Fruit fly (Drosophila melanogaster) whole organism, prepupa: Measurements from ENCODE around the gene CG13247.

Experiments
- Blimp-1 ChIP-seq: fragments of 200-800 bp; sonication (Bioruptor generic); optimal IDR thresholded peaks from 3 replicates; lab custom pipeline; 2017; ENCODE audit warnings: missing biosample characterization, missing genetic modification characterization, mild to moderate bottlenecking, moderate library complexity, missing genetic modification reagents
- CG10631 ChIP-seq: fragments of 200-800 bp; sonication (Bioruptor generic); optimal IDR thresholded peaks from 2 replicates; lab custom pipeline; 2016; ENCODE audit warnings: missing biosample characterization, missing genetic modification characterization
- CG10669 ChIP-seq: fragments of 200-800 bp; sonication (Bioruptor generic); optimal IDR thresholded peaks from 3 replicates; lab custom pipeline; 2018; ENCODE audit warnings: missing biosample characterization, mild to moderate bottlenecking, missing genetic modification characterization, moderate library complexity
- CG11294 ChIP-seq: fragments of 200-800 bp; sonication (Bioruptor generic); IDR thresholded peaks from 2 replicates; pipeline ENCODE4 v1.3.6; 2022; ENCODE audit warnings: missing biosample characterization, missing genetic modification characterization
- CG11902 ChIP-seq: fragments of 200-800 bp; sonication (Bioruptor generic); optimal IDR thresholded peaks from 3 replicates; lab custom pipeline; 2016; ENCODE audit warnings: missing biosample characterization, missing genetic modification characterization
- CG15336 ChIP-seq: fragments of 200-800 bp; sonication (Bioruptor generic); IDR thresholded peaks from 2 replicates; pipeline ENCODE4 v1.3.6; 2022; ENCODE audit warnings: missing biosample characterization, missing genetic modification characterization
- CG16779 ChIP-seq: fragments of 200-800 bp; sonication (Bioruptor generic); optimal IDR thresholded peaks from 3 replicates; lab custom pipeline; 2017; ENCODE audit warnings: missing biosample characterization, mild to moderate bottlenecking, missing genetic modification characterization
- CG3032 ChIP-seq: fragments of 200-800 bp; optimal IDR thresholded peaks from 2 replicates; lab custom pipeline; 2019; ENCODE audit warnings: missing biosample characterization, mild to moderate bottlenecking, missing genetic modification characterization, moderate library complexity
- CG31627 ChIP-seq: fragments of 200-800 bp; sonication (Bioruptor generic); optimal IDR thresholded peaks from 3 replicates; lab custom pipeline; 2016; ENCODE audit warnings: missing biosample characterization, missing genetic modification characterization
- CG32006 ChIP-seq: fragments of 200-800 bp; sonication (Bioruptor generic); optimal IDR thresholded peaks from 3 replicates; lab custom pipeline; 2017; ENCODE audit warnings: missing biosample characterization, mild to moderate bottlenecking, missing genetic modification characterization
- CG34406 ChIP-seq: fragments of 200-800 bp; sonication (Bioruptor generic); optimal IDR thresholded peaks from 3 replicates; lab custom pipeline; 2016; ENCODE audit warnings: missing biosample characterization, missing genetic modification characterization
- CG3919 ChIP-seq: fragments of 200-800 bp; sonication (Bioruptor generic); optimal IDR thresholded peaks from 3 replicates; lab custom pipeline; 2016; ENCODE audit warnings: missing biosample characterization, missing genetic modification characterization
- CG4318 ChIP-seq: fragments of 200-800 bp; sonication (Bioruptor generic); optimal IDR thresholded peaks from 3 replicates; lab custom pipeline; 2017; ENCODE audit warnings: missing biosample characterization, mild to moderate bottlenecking, missing genetic modification characterization
- CG6163 ChIP-seq: fragments of 200-800 bp; sonication (Bioruptor generic); IDR thresholded peaks from 3 replicates; pipeline ENCODE4 v1.3.6; 2022; ENCODE audit warnings: missing biosample characterization, missing genetic modification characterization
- CG6276 ChIP-seq: fragments of 200-800 bp; sonication (Bioruptor generic); optimal IDR thresholded peaks from 2 replicates; lab custom pipeline; 2017; ENCODE audit warnings: missing biosample characterization, mild to moderate bottlenecking, missing genetic modification characterization
- CG6808 ChIP-seq: fragments of 200-800 bp; sonication (Bioruptor generic); optimal IDR thresholded peaks from 3 replicates; lab custom pipeline; 2017; ENCODE audit warnings: missing biosample characterization, missing genetic modification characterization, mild to moderate bottlenecking, moderate library complexity, missing genetic modification reagents
- CG6854 ChIP-seq: fragments of 200-800 bp; sonication (Bioruptor generic); optimal IDR thresholded peaks from 2 replicates; lab custom pipeline; 2017; ENCODE audit warnings: missing biosample characterization, mild to moderate bottlenecking, missing genetic modification characterization
- CG7368 ChIP-seq: fragments of 200-800 bp; sonication (Bioruptor generic); optimal IDR thresholded peaks from 3 replicates; lab custom pipeline; 2016; ENCODE audit warnings: missing biosample characterization, missing genetic modification characterization
- CG8119 ChIP-seq: fragments of 200-800 bp; sonication (Bioruptor generic); IDR thresholded peaks from 3 replicates; pipeline ENCODE4 v1.3.6; 2022; ENCODE audit warnings: missing biosample characterization, missing genetic modification characterization
- CG8319 ChIP-seq: fragments of 200-800 bp; sonication (Bioruptor generic); optimal IDR thresholded peaks from 3 replicates; lab custom pipeline; 2016; ENCODE audit warnings: missing biosample characterization, missing genetic modification characterization
- CG8632 ChIP-seq: fragments of 200-800 bp; sonication (Bioruptor generic); optimal IDR thresholded peaks from 3 replicates; lab custom pipeline; 2016; ENCODE audit warnings: missing biosample characterization, missing genetic modification characterization
- Eip75B ChIP-seq: fragments of 200-800 bp; sonication (Bioruptor generic); optimal IDR thresholded peaks from 3 replicates; lab custom pipeline; 2016; ENCODE audit warnings: missing biosample characterization, missing genetic modification characterization
- Eip78C ChIP-seq: fragments of 200-800 bp; sonication (Bioruptor generic); peaks from one replicate; lab custom pipeline; 2016; ENCODE audit warnings: missing biosample characterization, missing genetic modification characterization
- Ets21C ChIP-seq: fragments of 200-800 bp; sonication (Bioruptor generic); optimal IDR thresholded peaks from 3 replicates; lab custom pipeline; 2016; ENCODE audit warnings: missing biosample characterization, missing genetic modification characterization
- Ets96B ChIP-seq: fragments of 200-800 bp; optimal IDR thresholded peaks from 2 replicates; lab custom pipeline; 2019; ENCODE audit warnings: missing biosample characterization, mild to moderate bottlenecking, missing genetic modification characterization, moderate library complexity
- Gug ChIP-seq: fragments of 200-800 bp; sonication (Bioruptor generic); IDR thresholded peaks from 2 replicates; pipeline ENCODE4 v1.3.6; 2022; ENCODE audit warnings: missing biosample characterization, missing genetic modification characterization
- Hr38 ChIP-seq: sonication (Bioruptor generic); optimal IDR thresholded peaks from 2 replicates; lab custom pipeline; 2016; ENCODE audit warnings: missing biosample characterization, missing genetic modification characterization
- Hr39 ChIP-seq: fragments of 200-800 bp; sonication (Bioruptor generic); optimal IDR thresholded peaks from 2 replicates; lab custom pipeline; 2016; ENCODE audit warnings: missing biosample characterization, missing genetic modification characterization
- Smox ChIP-seq: fragments of 200-800 bp; sonication (Bioruptor generic); optimal IDR thresholded peaks from 3 replicates; lab custom pipeline; 2016; ENCODE audit warnings: missing biosample characterization, missing genetic modification characterization
- Sox102F ChIP-seq: fragments of 200-800 bp; sonication (Bioruptor generic); optimal IDR thresholded peaks from 2 replicates; lab custom pipeline; 2016; ENCODE audit warnings: missing biosample characterization, mild to moderate bottlenecking, missing genetic modification characterization
- Sox15 ChIP-seq: fragments of 200-800 bp; sonication (Bioruptor generic); optimal IDR thresholded peaks from 3 replicates; lab custom pipeline; 2016; ENCODE audit warnings: missing biosample characterization, missing genetic modification characterization
- cyc ChIP-seq: fragments of 200-800 bp; sonication (Bioruptor generic); optimal IDR thresholded peaks from 3 replicates; lab custom pipeline; 2016; ENCODE audit warnings: missing biosample characterization, missing genetic modification characterization
- fd59A ChIP-seq: fragments of 200-800 bp; sonication (Bioruptor generic); optimal IDR thresholded peaks from 2 replicates; lab custom pipeline; 2017; ENCODE audit warnings: missing biosample characterization, mild to moderate bottlenecking, missing genetic modification characterization, missing genetic modification reagents
- fd85E ChIP-seq: fragments of 200-800 bp; sonication (Bioruptor generic); optimal IDR thresholded peaks from 3 replicates; lab custom pipeline; 2016; ENCODE audit warnings: missing biosample characterization, missing genetic modification characterization
- fkh ChIP-seq: fragments of 200-800 bp; sonication (Bioruptor generic); optimal IDR thresholded peaks from 3 replicates; lab custom pipeline; 2017; ENCODE audit warnings: missing biosample characterization, mild to moderate bottlenecking, missing genetic modification characterization, moderate library complexity
- pdm3 ChIP-seq: fragments of 200-800 bp; sonication (Bioruptor generic); optimal IDR thresholded peaks from 3 replicates; lab custom pipeline; 2016; ENCODE audit warnings: missing biosample characterization, missing genetic modification characterization
- salr ChIP-seq, 2 experiments: fragments of 200-800 bp; sonication (Bioruptor generic); optimal IDR thresholded peaks; 3 replicates each; lab custom pipeline; 2016 to 2018; ENCODE audit warnings: missing biosample characterization in 2 of 2, missing genetic modification characterization in 2 of 2, mild to moderate bottlenecking in 1 of 2
- spab ChIP-seq: fragments of 200-800 bp; sonication (Bioruptor generic); optimal IDR thresholded peaks from 2 replicates; lab custom pipeline; 2017; ENCODE audit warnings: missing biosample characterization, mild to moderate bottlenecking, missing genetic modification characterization, missing genetic modification reagents
- ss ChIP-seq, 2 experiments: fragments of 200-800 bp; sonication (Bioruptor generic); optimal IDR thresholded peaks; 2 replicates in 1 of 2; 3 replicates in 1 of 2; lab custom pipeline; 2017 to 2018; ENCODE audit warnings: mild to moderate bottlenecking in 2 of 2, missing biosample characterization in 2 of 2, missing genetic modification characterization in 2 of 2, moderate library complexity in 1 of 2
- svp ChIP-seq: fragments of 200-800 bp; sonication (Bioruptor generic); peaks from one replicate; lab custom pipeline; 2016; ENCODE audit warnings: missing biosample characterization, missing genetic modification characterization
- vri ChIP-seq: fragments of 200-800 bp; sonication (Bioruptor generic); optimal IDR thresholded peaks from 3 replicates; lab custom pipeline; 2016; ENCODE audit warnings: missing biosample characterization, mild to moderate bottlenecking, missing genetic modification characterization

Gene CG13247

DNA sequence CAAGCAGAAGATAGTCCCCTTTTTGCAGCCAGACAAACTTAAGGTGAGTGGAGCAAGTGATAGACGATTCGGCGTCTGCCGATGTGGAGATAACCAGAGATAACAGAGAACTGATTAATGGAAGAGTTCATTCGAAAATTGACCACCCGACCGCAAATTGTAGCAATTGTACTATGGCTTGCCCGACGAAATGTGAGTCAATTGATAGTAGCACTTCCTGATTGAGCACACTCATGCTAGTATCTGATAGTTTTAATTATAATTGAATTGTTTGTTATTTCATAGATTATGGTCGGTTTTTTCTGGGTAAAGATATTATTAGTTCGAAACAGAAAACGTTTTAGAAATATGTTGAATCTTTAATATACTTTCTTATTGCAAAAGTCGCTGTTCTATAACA, 15.8 kb upstream of the CG13247 start:
- TF ChIP-seq CG16779 (tag; lab: Kevin White, UChicago) (no peak), pdm3 (GFP tag; lab: Kevin White, UChicago) (no peak), CG8632 (GFP tag; lab: Kevin White, UChicago) (no peak), fd59A (GFP tag; lab: Kevin White, UChicago) (no peak), Sox102F (GFP tag; lab: Kevin White, UChicago) (no peak), CG11294 (no peak), CG34406 (GFP tag; lab: Kevin White, UChicago) (no peak), fd85E (no peak), cyc (GFP tag; lab: Kevin White, UChicago) (no peak), Ets21C (GFP tag; lab: Kevin White, UChicago) (no peak), Eip78C (no peak), CG32006 (no peak), ss (GFP tag; optimal IDR thresholded peaks at IDR 0.05; lab: Kevin White, UChicago) (no peak), salr (GFP tag; optimal IDR thresholded peaks at IDR 0.05; lab: Kevin White, UChicago) (no peak), CG11902 (GFP tag; lab: Kevin White, UChicago) (no peak), CG3032 (no peak), Hr38 (GFP tag; lab: Kevin White, UChicago) (no peak)

dm6 chr3L:20354872-20355271, 15.2 kb upstream of the CG13247 start:
- TF ChIP-seq svp (GFP tag; lab: Kevin White, UChicago) (peak; percentile 98), vri (GFP tag; lab: Kevin White, UChicago) (no peak)
- TF ChIP-seq, all 60 proteins: peak for 1

- no peak for TF ChIP-seq salr (GFP tag; optimal IDR thresholded peaks at IDR 0.05; lab: Kevin White, UChicago)
- no peak for TF ChIP-seq CG8119 (GFP tag; lab: Robert Waterston, UW)
- no peak for TF ChIP-seq Eip78C
- no peak for TF ChIP-seq Smox (GFP tag; lab: Kevin White, UChicago)
- no peak for TF ChIP-seq cyc (GFP tag; lab: Kevin White, UChicago)
- TF ChIP-seq CG6276, result no peak
- TF ChIP-seq CG3919 (GFP tag; lab: Kevin White, UChicago), result no peak
- TF ChIP-seq ss (GFP tag; optimal IDR thresholded peaks at IDR 0.05; lab: Kevin White, UChicago), result no peak
- no peak for TF ChIP-seq CG34406 (GFP tag; lab: Kevin White, UChicago)
- TF ChIP-seq CG6808 (GFP tag; lab: Kevin White, UChicago), result no peak
- TF ChIP-seq Sox102F (GFP tag; lab: Kevin White, UChicago), result no peak
- no peak for TF ChIP-seq fkh
- TF ChIP-seq Sox15 (GFP tag; lab: Kevin White, UChicago), result no peak
- no peak for TF ChIP-seq Ets96B (tag; lab: Kevin White, UChicago)
- TF ChIP-seq fd59A (GFP tag; lab: Kevin White, UChicago), result no peak
- no peak for TF ChIP-seq Blimp-1 (GFP tag; lab: Kevin White, UChicago)
- no peak for TF ChIP-seq CG7368 (GFP tag; lab: Kevin White, UChicago)
- no peak for TF ChIP-seq CG4318
- no peak for TF ChIP-seq CG8632 (GFP tag; lab: Kevin White, UChicago)
- TF ChIP-seq CG6854 (GFP tag; lab: Kevin White, UChicago), result no peak
These were observed 13.5 kb upstream of the CG13247 start, which contains the start of gene kin17 for dm6 chr3L:20356613-20357012. kin17 (plus strand) TSS chr3L:20356807.

DNA sequence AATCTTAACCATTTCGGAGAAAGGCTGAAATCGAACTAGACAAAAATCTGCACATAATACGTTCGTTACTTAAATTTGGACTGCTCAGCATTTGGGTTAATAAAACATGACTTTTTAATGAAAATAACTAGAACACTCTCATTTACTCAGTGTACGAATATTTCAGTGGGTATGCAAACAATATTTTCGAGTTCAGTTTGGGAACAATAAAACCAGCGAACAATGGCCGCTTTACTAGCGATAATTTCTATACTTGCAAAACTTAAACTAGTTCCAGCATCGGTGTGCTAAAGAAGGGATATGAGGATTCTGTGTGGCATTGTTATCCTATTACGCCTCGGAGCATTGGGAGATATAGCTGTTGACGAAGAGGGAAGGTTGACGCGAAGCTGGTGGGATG, 11.9 kb upstream of the CG13247 start, which contains the start of gene CG5665:
TSS of gene CG5665 (plus strand) at position 301 of the 400 bp plus-strand sequence.
- TF ChIP-seq salr (GFP tag; optimal IDR thresholded peaks at IDR 0.05; lab: Kevin White, UChicago) (no peak), vri (GFP tag; lab: Kevin White, UChicago) (no peak), CG6276 (no peak), fd59A (GFP tag; lab: Kevin White, UChicago) (no peak), spab (no peak), Gug (GFP tag; lab: Robert Waterston, UW) (no peak), Eip75B (GFP tag; lab: Kevin White, UChicago) (no peak), CG31627 (GFP tag; lab: Kevin White, UChicago) (no peak), Smox (GFP tag; lab: Kevin White, UChicago) (no peak), CG8319 (no peak), CG10631 (GFP tag; lab: Kevin White, UChicago) (no peak), CG4318 (no peak), CG15336 (GFP tag; lab: Robert Waterston, UW) (no peak), CG6163 (GFP tag; lab: Robert Waterston, UW) (no peak), svp (GFP tag; lab: Kevin White, UChicago) (no peak), Hr39 (GFP tag; lab: Kevin White, UChicago) (no peak), CG8119 (GFP tag; lab: Robert Waterston, UW) (no peak), CG34406 (GFP tag; lab: Kevin White, UChicago) (no peak), CG10669 (GFP tag; lab: Kevin White, UChicago) (no peak)
